Fruit fly (Drosophila melanogaster): ENCODE data around the gene Slbp.
A peak's percentile ranks its signal among the peaks of the same experiment; 100 is the strongest.

The Slbp gene

dm6 chr3R:29153197-29153644 lies at the start of gene Slbp, which contains the start of gene Rpn2:
Slbp (minus strand) TSS chr3R:29153266.
Rpn2 (plus strand) TSS chr3R:29153524.
- TF ChIP-seq CG17801 (GFP tag; optimal IDR thresholded peaks at IDR 0.05; ENCODE audit: partially characterized antibody), result peak; percentile 62

- no peak for TF ChIP-seq CG17801 (GFP tag; optimal IDR thresholded peaks at IDR 0.05; ENCODE audit: partially characterized antibody)
Observed at dm6 chr3R:29202418-29202817, 49.4 kb upstream of the Slbp start, which contains the start of gene Mesh1. Mesh1 (minus strand) TSS chr3R:29202525.

dm6 chr3R:29199807-29200693 lies 47.0 kb upstream of the Slbp start, which contains the start of gene CG11899:
CG11899 (plus strand) TSS chr3R:29200454.
- TF ChIP-seq CG17801 (GFP tag; optimal IDR thresholded peaks at IDR 0.05; ENCODE audit: partially characterized antibody), result peak; percentile 61

dm6 chr3R:29198299-29198698 lies 45.2 kb upstream of the Slbp start:
- no peak for TF ChIP-seq CG17801 (GFP tag; optimal IDR thresholded peaks at IDR 0.05; ENCODE audit: partially characterized antibody)

dm6 chr3R:29196967-29197611 lies 44.0 kb upstream of the Slbp start, which contains the start of gene CG14515:
CG14515 (plus strand) TSS chr3R:29197556.
- no peak for TF ChIP-seq CG17801 (GFP tag; optimal IDR thresholded peaks at IDR 0.05; ENCODE audit: partially characterized antibody)

dm6 chr3R:29194957-29195356 lies 41.9 kb upstream of the Slbp start, which contains the start of gene jus:
jus (minus strand) TSS chr3R:29194994.
- no peak for TF ChIP-seq CG17801 (GFP tag; optimal IDR thresholded peaks at IDR 0.05; ENCODE audit: partially characterized antibody)

DNA sequence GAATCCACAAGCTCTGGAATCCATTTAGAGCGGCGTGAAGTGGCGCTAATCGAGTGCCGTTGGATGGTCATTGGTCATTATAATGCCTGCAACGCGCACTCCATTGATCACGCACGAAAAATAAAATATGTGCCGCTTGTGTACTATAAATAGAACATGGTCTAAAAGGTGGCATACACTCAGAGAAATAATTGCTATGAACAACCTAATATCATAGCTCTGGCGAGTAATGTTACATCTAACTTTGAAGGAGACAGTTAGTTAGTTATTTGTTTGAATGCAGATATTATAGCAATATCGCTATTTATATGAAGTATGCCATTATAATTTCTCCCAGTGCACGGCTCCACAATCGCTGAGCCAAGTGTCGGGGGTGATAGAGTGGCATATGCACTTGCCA lies 37.9 kb upstream of the Slbp start:
- TF ChIP-seq CG17801 (GFP tag; optimal IDR thresholded peaks at IDR 0.05; ENCODE audit: partially characterized antibody), result no peak

DNA sequence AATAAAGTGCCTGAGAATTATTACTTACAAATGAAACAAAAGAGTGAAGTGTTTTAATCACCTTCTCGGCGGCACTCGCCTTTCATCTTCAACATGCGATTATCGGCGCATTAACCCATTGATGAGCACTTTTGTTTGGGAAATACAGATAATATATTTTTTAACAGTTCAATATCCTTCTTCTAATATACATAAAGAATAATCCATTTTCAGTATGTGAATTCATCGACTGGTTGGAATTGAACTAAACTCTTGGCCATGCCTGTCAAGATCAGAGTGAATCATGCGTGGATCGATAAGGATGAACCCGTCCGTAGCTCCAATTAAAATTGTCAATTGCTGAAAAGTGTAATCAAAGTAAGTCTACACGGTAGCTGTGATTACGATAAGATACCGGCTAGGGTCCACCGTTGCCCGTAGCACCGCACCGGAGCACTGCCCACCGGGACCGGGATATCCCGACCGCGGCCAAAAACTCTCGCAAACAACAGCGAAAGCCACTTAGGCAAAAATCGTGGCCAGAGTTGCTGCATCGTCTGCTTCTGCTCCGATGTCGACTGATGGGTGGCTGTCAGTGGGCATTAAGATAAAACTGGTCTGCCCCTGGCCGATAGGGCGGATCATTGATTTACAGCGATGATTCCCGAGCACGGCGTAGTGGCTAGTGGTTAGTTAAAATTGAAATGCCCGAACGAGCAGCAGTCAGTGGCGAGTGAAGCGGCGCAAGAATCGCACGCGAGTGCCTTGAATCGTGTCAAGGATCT lies 12.0 kb upstream of the Slbp start, which contains the start of gene CG11898:
Gene CG11898, plus strand, starts transcription at position 714 of the 764 bp plus-strand sequence.
- no peak for TF ChIP-seq CG17801 (GFP tag; optimal IDR thresholded peaks at IDR 0.05; ENCODE audit: partially characterized antibody)

DNA sequence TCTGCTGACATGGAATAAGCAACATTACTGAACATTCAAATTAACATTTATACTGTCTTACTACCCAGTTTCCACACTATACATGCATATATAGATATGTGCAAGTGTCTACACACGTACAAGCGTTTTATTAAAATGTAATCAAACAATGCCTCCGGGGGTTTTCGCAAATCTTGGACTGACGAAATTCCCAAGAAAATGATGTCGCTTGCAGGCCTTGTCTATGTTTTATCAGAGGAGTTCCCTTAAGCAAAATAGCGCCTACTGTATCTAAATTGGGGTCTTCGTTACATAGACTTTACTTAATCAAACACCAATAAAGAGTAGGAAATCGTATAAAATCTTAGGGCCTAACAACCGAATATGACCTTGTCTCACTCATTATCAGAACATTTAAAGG lies 6.6 kb upstream of the Slbp start:
- no peak for TF ChIP-seq CG17801 (GFP tag; optimal IDR thresholded peaks at IDR 0.05; ENCODE audit: partially characterized antibody)

DNA sequence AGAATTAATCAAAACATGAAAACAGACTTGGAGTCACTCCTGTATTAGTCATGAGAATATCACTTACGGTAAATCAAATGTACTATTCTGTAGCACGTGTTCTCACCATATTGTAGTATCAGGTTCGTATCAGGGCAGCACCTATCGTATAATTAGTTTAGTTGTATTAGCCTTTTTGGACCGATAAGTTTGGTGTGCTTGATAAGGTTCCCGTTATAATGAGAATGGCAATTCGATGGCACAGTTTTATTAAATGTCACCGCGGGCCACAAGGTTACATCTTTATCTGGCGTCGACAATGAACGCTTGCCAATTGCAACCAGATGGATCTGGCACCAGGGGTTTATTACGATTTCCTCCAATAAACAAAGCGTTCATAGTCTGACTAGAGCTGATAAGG lies 5.7 kb upstream of the Slbp start:
- no peak for TF ChIP-seq CG17801 (GFP tag; optimal IDR thresholded peaks at IDR 0.05; ENCODE audit: partially characterized antibody)

DNA sequence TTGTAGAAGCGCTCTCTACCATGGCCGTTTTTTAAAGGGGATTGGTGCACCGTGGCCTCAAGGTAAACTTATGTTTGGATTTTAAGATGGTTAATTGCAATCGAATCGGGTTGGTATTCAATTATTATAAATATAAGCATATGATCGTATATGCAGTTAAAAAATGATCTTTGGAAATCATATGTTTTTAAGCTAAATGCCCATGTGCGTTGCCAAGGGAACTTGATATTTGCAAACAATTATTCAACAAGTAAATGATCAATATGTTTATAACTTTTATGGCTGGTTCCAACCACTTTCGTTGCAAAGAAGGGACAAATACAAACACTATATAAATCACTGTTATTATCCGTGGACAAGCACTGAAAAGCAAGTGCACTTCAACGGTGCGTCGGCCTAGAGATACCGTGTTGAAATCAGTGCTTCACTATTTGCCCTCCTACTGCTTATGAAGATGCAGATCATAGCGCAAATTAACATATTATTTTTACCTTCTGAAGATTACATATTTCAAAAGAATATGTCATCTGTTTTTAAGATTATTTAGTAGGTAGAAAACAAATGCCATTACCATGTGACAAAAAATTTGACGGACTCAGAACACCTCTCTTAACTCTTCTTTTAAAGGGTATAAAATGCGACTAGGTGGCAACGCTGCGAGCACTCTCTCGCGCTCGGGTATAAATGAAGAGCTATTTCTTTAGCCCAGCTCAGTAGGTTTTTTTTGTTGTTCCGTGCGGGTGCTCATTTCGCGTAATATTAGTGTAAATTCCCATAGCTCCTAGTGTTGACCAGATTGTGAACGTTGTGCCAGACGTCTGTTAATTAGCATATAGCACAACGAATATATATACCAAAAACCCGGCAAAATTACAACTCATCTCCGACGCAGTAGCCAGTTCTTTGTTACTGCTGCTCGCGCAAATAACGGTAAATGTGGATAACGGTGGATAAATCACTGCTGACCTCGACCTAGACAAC lies 4.6 kb upstream of the Slbp start, which contains the start of gene rdog:
Gene rdog, plus strand, starts transcription at position 705 of the 981 bp plus-strand sequence.
- peak; percentile 36 for TF ChIP-seq CG17801 (GFP tag; optimal IDR thresholded peaks at IDR 0.05; ENCODE audit: partially characterized antibody)

- peak; percentile 70 for TF ChIP-seq CG17801 (GFP tag; optimal IDR thresholded peaks at IDR 0.05; ENCODE audit: partially characterized antibody)
Observed at dm6 chr3R:29151621-29152092, 1.4 kb downstream of the Slbp start, which contains the start of gene eIF2D. eIF2D (minus strand) TSS chr3R:29151794.

DNA sequence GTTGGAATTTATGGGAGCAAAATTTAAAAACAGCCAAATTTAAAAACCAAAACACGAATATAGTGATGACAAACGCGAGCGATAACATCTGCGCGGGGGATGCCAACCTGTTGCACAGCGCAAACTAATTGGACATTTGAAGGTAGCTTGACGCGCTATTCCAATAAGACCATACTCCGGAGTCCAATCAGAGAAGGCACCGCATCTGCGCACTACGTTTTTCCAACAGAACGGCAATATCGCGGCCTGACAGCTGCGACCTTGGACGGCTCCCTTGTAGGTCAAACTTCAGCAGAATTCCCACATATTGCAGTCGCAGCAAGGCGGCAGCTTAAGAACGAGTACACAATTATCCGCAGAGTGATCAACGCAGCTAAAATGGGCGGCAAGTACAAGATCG lies 5.0 kb downstream of the Slbp start, which contains the start of the genes CG11882 and Pglym78:
Gene CG11882, minus strand, starts transcription at position 101 of the 400 bp plus-strand sequence.
Gene Pglym78, plus strand, starts transcription at position 177 of the 400 bp plus-strand sequence.
- TF ChIP-seq CG17801 (GFP tag; optimal IDR thresholded peaks at IDR 0.05; ENCODE audit: partially characterized antibody), result no peak
